Worm (Caenorhabditis elegans) whole organism, L1 larva: ENCODE measurements around the gene T19C3.5.

Source experiments
- elt-3 ChIP-seq, 6 experiments: fragments of 150-350 bp in 1 of 6; sonication (generic microtip); optimal IDR thresholded peaks; 2 replicates each; lab custom pipeline; 2017 to 2018; ENCODE audit warnings: missing biosample characterization in 6 of 6, missing genetic modification characterization in 6 of 6, inconsistent platforms in 1 of 6
- fkh-10 ChIP-seq: sonication (generic microtip); optimal IDR thresholded peaks from 2 replicates; lab custom pipeline; 2017; ENCODE audit warnings: missing biosample characterization, missing genetic modification reagents, missing genetic modification characterization

DNA sequence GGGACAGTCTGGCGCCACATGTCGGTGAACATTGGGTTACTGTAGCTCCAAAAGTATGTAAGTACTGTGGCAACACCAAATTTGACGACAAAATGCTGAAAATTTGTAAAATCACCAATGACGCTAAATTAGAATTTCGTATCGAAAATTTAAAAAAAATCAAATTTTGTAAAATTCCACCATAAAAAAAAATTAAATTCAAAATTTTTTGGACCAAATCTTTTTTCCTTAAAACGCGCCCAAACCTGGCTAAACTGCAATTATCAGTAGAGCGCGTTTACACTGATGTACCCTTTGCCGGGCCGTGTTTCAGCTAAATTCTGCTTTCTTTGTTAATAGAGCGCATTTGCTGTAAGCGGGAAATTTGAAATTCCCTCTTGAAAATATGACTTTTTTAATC is 3.7 kb upstream of the T19C3.5 start, which contains the start of gene T19C3.6:
- no peak for TF ChIP-seq elt-3 (tag; optimal IDR thresholded peaks at IDR 0.05; lab: Kevin White, UChicago)
- TF ChIP-seq fkh-10 (GFP tag; lab: Kevin White, UChicago): no peak
